Fruit fly (Drosophila melanogaster) S2 (cell line): ENCODE results near the gene CG3841.

ENCODE experiments used
- CG8478 ChIP-seq: fragments of >200 bp; optimal IDR thresholded peaks from 2 replicates; lab custom pipeline; 2018
- CTCF ChIP-seq, 2 experiments: fragments of >200 bp; optimal IDR thresholded peaks; 2 replicates each; lab custom pipeline; 2018

CG3841 gene

dm6 chr2L:9609337-9609856 lies 20.1 kb downstream of the CG3841 start:
- TF ChIP-seq CTCF (optimal IDR thresholded peaks at IDR 0.05; lab: Kevin White, UChicago) (no peak), CG8478 (no peak)

DNA sequence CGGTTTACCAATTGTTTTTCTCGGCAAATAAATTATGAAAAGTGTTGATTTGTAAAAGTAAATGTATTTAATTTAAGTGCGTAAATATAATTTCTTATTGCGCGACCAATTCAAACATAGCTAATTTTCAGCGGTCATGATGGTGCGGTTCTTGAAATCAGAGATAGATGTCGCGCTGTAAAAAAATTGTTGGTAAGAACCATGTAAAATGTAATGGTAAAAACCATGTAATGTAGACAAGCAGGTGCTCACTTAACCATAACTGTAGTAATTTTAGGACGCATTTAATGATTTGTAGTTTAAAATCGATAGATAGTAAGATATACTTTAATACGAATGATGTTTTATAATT lies 23.4 kb downstream of the CG3841 start:
- TF ChIP-seq CTCF (optimal IDR thresholded peaks at IDR 0.05; lab: Kevin White, UChicago): peak in 1 of 2 experiments; percentile 88
- TF ChIP-seq CG8478: no peak

DNA sequence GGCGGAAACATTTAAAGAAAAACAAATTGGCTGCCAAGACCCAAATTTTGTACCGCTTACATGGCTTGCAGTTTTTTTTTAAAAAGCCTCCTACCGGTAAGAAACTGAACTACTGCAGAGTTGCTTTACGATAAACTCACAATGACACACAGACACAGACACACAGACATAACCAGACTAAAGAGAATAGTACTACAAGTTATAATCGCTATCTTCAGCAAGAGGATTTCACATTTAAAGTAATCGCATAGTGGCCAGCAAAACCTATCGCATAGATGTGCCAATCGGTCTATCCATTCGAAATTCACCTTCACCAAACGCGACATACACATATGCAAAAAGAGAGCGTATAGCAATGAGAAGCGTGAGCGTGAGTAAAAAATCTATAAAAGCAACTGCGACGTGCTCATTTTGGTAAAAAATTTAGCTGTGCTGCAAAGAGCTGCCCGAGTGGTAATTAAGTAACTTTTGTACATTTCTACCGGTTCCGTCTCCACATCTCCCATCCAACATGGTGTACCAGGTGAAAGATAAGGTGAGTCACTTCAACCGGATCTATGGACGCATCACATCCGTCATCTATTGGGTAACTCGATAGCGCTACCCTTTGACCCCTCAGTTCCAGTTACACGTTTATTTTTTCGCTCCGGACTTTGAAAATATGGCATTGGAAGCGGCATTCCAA lies 23.9 kb downstream of the CG3841 start, which contains the start of gene Trx2:
Trx2 (plus strand) TSS at position 161 of the 685 bp plus-strand sequence.
- TF ChIP-seq CTCF (optimal IDR thresholded peaks at IDR 0.05; lab: Kevin White, UChicago) (peak; percentile 80 to 91), CG8478 (no peak)

DNA sequence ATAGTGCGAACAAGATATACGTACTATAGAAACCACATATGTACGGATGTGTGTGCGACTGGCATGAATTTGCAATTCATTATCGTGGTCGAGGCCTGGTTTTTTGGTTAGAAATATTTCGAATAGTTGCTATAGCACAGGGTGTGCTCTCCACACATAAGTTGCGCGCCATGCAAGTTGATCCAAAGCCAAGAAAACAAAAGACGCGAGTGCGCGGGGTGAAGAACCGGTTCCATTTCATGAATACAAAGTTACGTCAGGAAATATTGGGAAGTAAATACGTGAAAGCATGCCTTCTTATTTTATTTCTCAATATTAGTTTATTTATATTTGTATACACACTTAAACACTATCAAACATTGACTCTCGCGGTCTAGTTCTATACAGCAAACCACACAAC lies 24.6 kb downstream of the CG3841 start:
- TF ChIP-seq CG8478: no peak
- no peak for TF ChIP-seq CTCF (optimal IDR thresholded peaks at IDR 0.05; lab: Kevin White, UChicago)

DNA sequence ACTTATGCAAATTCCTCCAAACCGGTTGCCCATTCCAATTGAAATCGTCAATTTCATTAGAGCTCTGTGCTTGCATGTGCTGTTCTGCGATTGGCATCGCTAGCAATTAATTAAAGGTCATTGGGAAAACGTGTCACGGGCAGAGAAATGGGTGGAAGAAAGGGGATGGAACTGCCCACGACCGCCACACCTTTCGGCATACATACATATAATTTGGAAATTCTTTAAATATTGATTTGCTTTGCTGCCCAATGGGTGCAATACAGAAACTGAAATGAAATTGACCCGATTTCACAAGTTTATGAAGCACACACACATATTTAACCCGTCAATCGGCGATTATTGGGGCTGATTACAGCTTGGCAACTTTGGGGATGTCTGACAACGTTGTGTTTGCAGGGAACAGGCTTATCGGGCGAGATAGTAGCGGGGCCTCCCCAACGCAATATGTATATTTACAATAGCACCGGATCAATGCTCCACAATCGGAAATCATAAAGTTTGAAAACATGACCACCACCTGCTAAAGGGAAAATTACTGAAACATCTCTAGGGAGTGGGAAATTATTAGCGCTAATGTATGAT lies 25.5 kb downstream of the CG3841 start:
- TF ChIP-seq CG8478 (no peak), CTCF (optimal IDR thresholded peaks at IDR 0.05; lab: Kevin White, UChicago) (no peak)

DNA sequence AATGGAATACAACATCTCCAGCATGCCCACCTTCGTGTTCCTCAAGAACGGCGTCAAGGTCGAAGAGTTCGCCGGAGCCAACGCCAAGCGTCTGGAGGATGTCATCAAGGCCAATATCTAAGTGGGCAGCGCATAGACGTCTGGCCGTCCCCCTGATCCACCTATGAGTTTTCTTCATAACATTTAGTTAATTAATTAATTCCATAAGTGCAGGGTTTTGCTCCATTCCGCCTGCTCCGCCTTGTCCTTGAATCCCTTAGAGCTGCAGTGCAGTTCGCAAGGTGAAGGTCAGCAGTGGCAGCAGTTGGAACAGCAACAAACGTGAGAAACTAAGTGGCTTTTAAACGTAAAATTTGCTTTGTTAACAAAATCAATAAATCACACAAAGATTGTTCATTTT lies 26.3 kb downstream of the CG3841 start:
- TF ChIP-seq CG8478 (no peak), CTCF (optimal IDR thresholded peaks at IDR 0.05; lab: Kevin White, UChicago) (no peak)

- TF ChIP-seq CTCF (optimal IDR thresholded peaks at IDR 0.05; lab: Kevin White, UChicago) (no peak), CG8478 (no peak)
Measured at dm6 chr2L:9615983-9616519, 26.8 kb downstream of the CG3841 start, which contains the start of gene GlcAT-S. Gene GlcAT-S, plus strand, starts transcription at chr2L:9616469.

- TF ChIP-seq CTCF (optimal IDR thresholded peaks at IDR 0.05; lab: Kevin White, UChicago) (peak in 1 of 2 experiments; percentile 63), CG8478 (no peak)
Measured at dm6 chr2L:9616654-9617053, 27.4 kb downstream of the CG3841 start.

dm6 chr2L:9617908-9618307 lies 28.6 kb downstream of the CG3841 start:
- no peak for TF ChIP-seq CTCF (optimal IDR thresholded peaks at IDR 0.05; lab: Kevin White, UChicago)
- no peak for TF ChIP-seq CG8478

- no peak for TF ChIP-seq CG8478
- TF ChIP-seq CTCF (optimal IDR thresholded peaks at IDR 0.05; lab: Kevin White, UChicago): no peak
Measured at dm6 chr2L:9618871-9619270, 29.6 kb downstream of the CG3841 start.

DNA sequence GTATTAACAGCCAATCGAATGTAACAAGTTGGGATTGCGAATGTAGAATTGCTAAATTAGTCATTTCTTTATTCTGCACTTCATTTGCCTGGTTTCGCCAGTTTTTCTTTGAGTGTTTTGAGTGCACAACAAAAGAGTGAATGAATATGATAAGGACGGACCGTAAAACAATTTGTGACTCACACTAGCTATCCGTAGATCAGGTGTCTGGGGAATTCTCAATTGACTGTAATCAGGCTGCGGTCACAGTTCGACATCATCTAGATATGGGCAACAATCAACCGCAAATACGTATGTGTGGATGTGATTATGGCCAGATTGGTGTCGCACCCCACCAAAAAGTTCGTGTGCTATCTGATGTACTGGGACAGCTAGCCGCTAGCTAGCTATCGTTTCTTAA lies 30.6 kb downstream of the CG3841 start:
- TF ChIP-seq CTCF (optimal IDR thresholded peaks at IDR 0.05; lab: Kevin White, UChicago) (no peak), CG8478 (no peak)

- TF ChIP-seq CG8478 (no peak), CTCF (optimal IDR thresholded peaks at IDR 0.05; lab: Kevin White, UChicago) (no peak)
Measured at dm6 chr2L:9625185-9625584, 35.9 kb downstream of the CG3841 start, which contains the start of gene CG31882. Gene CG31882, minus strand, starts transcription at chr2L:9625285.

dm6 chr2L:9633098-9633497 lies 43.8 kb downstream of the CG3841 start:
- TF ChIP-seq CTCF (optimal IDR thresholded peaks at IDR 0.05; lab: Kevin White, UChicago): no peak
- no peak for TF ChIP-seq CG8478

DNA sequence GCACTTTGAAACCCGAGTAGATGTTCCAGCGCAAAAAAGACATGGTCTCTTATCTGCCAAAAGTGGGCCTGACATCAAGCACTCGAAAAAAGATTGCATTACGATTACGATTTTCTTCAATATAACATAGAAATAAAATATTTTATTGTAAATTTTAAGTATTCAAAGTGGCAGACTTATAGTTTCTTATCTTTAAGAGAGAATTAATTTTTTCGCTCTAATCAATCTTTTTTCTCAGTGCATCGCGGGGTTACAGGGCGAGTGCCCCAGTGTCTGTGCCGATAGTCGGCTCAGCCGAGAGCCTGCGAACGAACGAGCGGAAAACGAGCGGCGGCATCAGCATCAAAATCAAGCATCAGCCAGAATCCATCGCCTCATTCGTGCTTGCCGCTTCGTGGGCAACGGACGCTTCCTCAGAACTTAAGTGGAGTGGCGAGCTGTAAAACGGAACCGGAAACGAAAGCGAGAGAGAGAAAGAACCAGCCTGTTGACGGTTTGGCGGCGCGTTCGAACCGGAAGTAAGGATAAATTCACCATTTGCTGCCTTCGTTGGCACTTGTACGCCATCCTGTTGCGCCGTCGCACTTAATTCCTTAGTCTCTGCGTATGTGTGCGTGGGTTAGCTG lies 44.6 kb downstream of the CG3841 start, which contains the start of gene Apoltp:
Apoltp (plus strand) TSS at position 369 of the 626 bp plus-strand sequence.
- no peak for TF ChIP-seq CG8478
- TF ChIP-seq CTCF (optimal IDR thresholded peaks at IDR 0.05; lab: Kevin White, UChicago): no peak
